Fruit fly (Drosophila melanogaster) whole organism, embryonic: Measurements from ENCODE around the gene CG13623.

Source experiments
- Ada2b ChIP-seq: fragments of 200-800 bp; sonication (Bioruptor generic); IDR thresholded peaks from 2 replicates; pipeline ENCODE4 v1.3.6; 2022; ENCODE audit warnings: missing biosample characterization, missing genetic modification characterization
- CG11247 ChIP-seq: fragments of 200-800 bp; sonication (Bioruptor generic); IDR thresholded peaks from 2 replicates; pipeline ENCODE4 v1.3.6; 2022; ENCODE audit warnings: missing biosample characterization, missing genetic modification characterization
- CG12219 ChIP-seq: fragments of 200-800 bp; sonication (Bioruptor generic); optimal IDR thresholded peaks from 3 replicates; lab custom pipeline; 2018; ENCODE audit warnings: missing biosample characterization, mild to moderate bottlenecking, missing genetic modification characterization
- CG13424 ChIP-seq: fragments of 200-800 bp; sonication (Bioruptor generic); optimal IDR thresholded peaks from 2 replicates; lab custom pipeline; 2019; ENCODE audit warnings: missing biosample characterization, mild to moderate bottlenecking, missing genetic modification characterization, moderate library complexity
- CG13624 ChIP-seq: fragments of 200-800 bp; sonication (Bioruptor generic); optimal IDR thresholded peaks from 2 replicates; lab custom pipeline; 2016; ENCODE audit warnings: missing biosample characterization, missing genetic modification characterization
- CG14014 ChIP-seq: fragments of 200-800 bp; sonication (Bioruptor generic); IDR thresholded peaks from 2 replicates; pipeline ENCODE4 v1.3.6; 2022; ENCODE audit warnings: missing biosample characterization, missing genetic modification characterization
- CG14710 ChIP-seq: fragments of 200-800 bp; sonication (Bioruptor generic); optimal IDR thresholded peaks from 3 replicates; lab custom pipeline; 2019; ENCODE audit warnings: missing biosample characterization, mild to moderate bottlenecking, missing genetic modification characterization, moderate library complexity
- CG17568 ChIP-seq: fragments of 200-800 bp; sonication (Bioruptor generic); optimal IDR thresholded peaks from 2 replicates; lab custom pipeline; 2018; ENCODE audit warnings: missing biosample characterization, mild to moderate bottlenecking, missing genetic modification characterization, moderate library complexity
- CG17829 ChIP-seq: fragments of 200-800 bp; optimal IDR thresholded peaks from 2 replicates; lab custom pipeline; 2019; ENCODE audit warnings: missing biosample characterization, mild to moderate bottlenecking, missing genetic modification characterization, moderate library complexity
- CG1792 ChIP-seq: fragments of 200-800 bp; sonication (Bioruptor generic); optimal IDR thresholded peaks from 2 replicates; lab custom pipeline; 2016; ENCODE audit warnings: missing biosample characterization, missing genetic modification characterization
- CG2129 ChIP-seq: fragments of 200-800 bp; sonication (Bioruptor generic); IDR thresholded peaks from 2 replicates; pipeline ENCODE4 v1.3.6; 2022; ENCODE audit warnings: missing biosample characterization, missing genetic modification characterization; ENCODE audit not compliant: partially characterized antibody
- CG2712 ChIP-seq: fragments of 200-800 bp; optimal IDR thresholded peaks from 3 replicates; lab custom pipeline; 2019; ENCODE audit warnings: missing biosample characterization, mild to moderate bottlenecking, missing genetic modification characterization, moderate library complexity
- CG30431 ChIP-seq: fragments of 200-800 bp; sonication (Bioruptor generic); optimal IDR thresholded peaks from 2 replicates; lab custom pipeline; 2017; ENCODE audit warnings: missing biosample characterization, missing genetic modification characterization
- CG31388 ChIP-seq: fragments of 200-800 bp; sonication (Bioruptor generic); optimal IDR thresholded peaks from 2 replicates; lab custom pipeline; 2016; ENCODE audit warnings: missing biosample characterization, missing genetic modification characterization
- CG33213 ChIP-seq: fragments of 200-800 bp; sonication (Bioruptor generic); optimal IDR thresholded peaks from 3 replicates; lab custom pipeline; 2016; ENCODE audit warnings: missing biosample characterization, missing genetic modification characterization
- CG33557 ChIP-seq: fragments of 200-800 bp; sonication (Bioruptor generic); optimal IDR thresholded peaks from 2 replicates; lab custom pipeline; 2019; ENCODE audit warnings: missing biosample characterization, mild to moderate bottlenecking, missing genetic modification characterization, moderate library complexity
- CG3726 ChIP-seq: fragments of 200-800 bp; sonication (Bioruptor generic); IDR thresholded peaks from 3 replicates; pipeline ENCODE4, ENCODE4 v1.3.6; 2022; ENCODE audit warnings: missing biosample characterization, missing genetic modification characterization
- CG6813 ChIP-seq: fragments of 200-800 bp; sonication (Bioruptor generic); optimal IDR thresholded peaks from 2 replicates; lab custom pipeline; 2017; ENCODE audit warnings: missing biosample characterization, missing genetic modification characterization, mild to moderate bottlenecking, moderate library complexity, missing genetic modification reagents
- CG6854 ChIP-seq: fragments of 200-800 bp; sonication (Bioruptor generic); optimal IDR thresholded peaks from 3 replicates; lab custom pipeline; 2017; ENCODE audit warnings: missing biosample characterization, mild to moderate bottlenecking, missing genetic modification characterization
- CG7372 ChIP-seq: fragments of 200-800 bp; sonication (Bioruptor generic); IDR thresholded peaks from 2 replicates; pipeline ENCODE4 v1.3.6; 2022; ENCODE audit warnings: missing biosample characterization, missing genetic modification characterization
- CG7786 ChIP-seq: fragments of 200-800 bp; sonication (Bioruptor generic); optimal IDR thresholded peaks from 2 replicates; lab custom pipeline; 2016; ENCODE audit warnings: missing biosample characterization, missing genetic modification characterization
- CG7963 ChIP-seq: fragments of 200-800 bp; sonication (Bioruptor generic); IDR thresholded peaks from 3 replicates; pipeline ENCODE4 v1.3.6; 2022; ENCODE audit warnings: missing biosample characterization, missing genetic modification characterization; ENCODE audit not compliant: partially characterized antibody
- CG8281 ChIP-seq: fragments of 200-800 bp; sonication (Bioruptor generic); optimal IDR thresholded peaks from 2 replicates; lab custom pipeline; 2018; ENCODE audit warnings: missing biosample characterization, mild to moderate bottlenecking, missing genetic modification characterization, moderate library complexity
- CG9727 ChIP-seq: fragments of 200-800 bp; sonication (Bioruptor generic); optimal IDR thresholded peaks from 3 replicates; lab custom pipeline; 2017; ENCODE audit warnings: missing biosample characterization, mild to moderate bottlenecking, missing genetic modification characterization
- CTCF ChIP-seq: fragments of 200-800 bp; sonication (Bioruptor generic); optimal IDR thresholded peaks from 2 replicates; lab custom pipeline; 2017; ENCODE audit warnings: missing biosample characterization, mild to moderate bottlenecking, missing genetic modification characterization, moderate library complexity
- Dll ChIP-seq: fragments of 200-800 bp; sonication (Bioruptor generic); IDR thresholded peaks from 4 replicates; pipeline ENCODE4 v1.3.6; 2022; ENCODE audit warnings: missing biosample characterization, missing genetic modification characterization; ENCODE audit not compliant: partially characterized antibody
- Gug ChIP-seq: fragments of 200-800 bp; sonication (Bioruptor generic); IDR thresholded peaks from 4 replicates; pipeline ENCODE4 v1.3.6; 2022; ENCODE audit warnings: missing biosample characterization, missing genetic modification characterization
- HLH54F ChIP-seq: fragments of 200-800 bp; sonication (Bioruptor generic); optimal IDR thresholded peaks from 3 replicates; lab custom pipeline; 2016; ENCODE audit warnings: missing biosample characterization, missing genetic modification characterization
- HLHmδ ChIP-seq: fragments of 200-800 bp; sonication (Bioruptor generic); optimal IDR thresholded peaks from 2 replicates; lab custom pipeline; 2018; ENCODE audit warnings: missing biosample characterization, mild to moderate bottlenecking, missing genetic modification characterization, moderate library complexity
- Neu2 ChIP-seq: fragments of 200-800 bp; sonication (Bioruptor generic); optimal IDR thresholded peaks from 3 replicates; lab custom pipeline; 2016; ENCODE audit warnings: missing biosample characterization, missing genetic modification characterization, borderline replicate concordance
- Oaz ChIP-seq: fragments of 200-800 bp; sonication (Bioruptor generic); IDR thresholded peaks from 2 replicates; pipeline ENCODE4 v1.3.6; 2022; ENCODE audit warnings: missing biosample characterization, missing genetic modification characterization
- Poxn ChIP-seq: fragments of 200-800 bp; sonication (Bioruptor generic); IDR thresholded peaks from 2 replicates; pipeline ENCODE4 v1.3.6; 2022; ENCODE audit warnings: missing biosample characterization, missing genetic modification characterization
- al ChIP-seq: fragments of 200-800 bp; sonication (Bioruptor generic); IDR thresholded peaks from 2 replicates; pipeline ENCODE4 v1.3.6; 2022; ENCODE audit warnings: missing biosample characterization, missing genetic modification characterization
- amos ChIP-seq: fragments of 200-800 bp; sonication (Bioruptor generic); IDR thresholded peaks from 2 replicates; pipeline ENCODE4 v1.3.6; 2022; ENCODE audit warnings: missing biosample characterization, missing genetic modification characterization; ENCODE audit not compliant: partially characterized antibody
- bbx ChIP-seq: fragments of 200-800 bp; sonication (Bioruptor generic); IDR thresholded peaks from 2 replicates; pipeline ENCODE4 v1.3.6; 2022; ENCODE audit warnings: missing biosample characterization, missing genetic modification characterization; ENCODE audit not compliant: partially characterized antibody
- dysf ChIP-seq: fragments of 200-800 bp; sonication (Bioruptor generic); IDR thresholded peaks from 3 replicates; pipeline ENCODE4 v1.3.6; 2022; ENCODE audit warnings: missing biosample characterization, missing genetic modification characterization
- emc ChIP-seq: fragments of 200-800 bp; sonication (Bioruptor generic); optimal IDR thresholded peaks from 2 replicates; lab custom pipeline; 2016; ENCODE audit warnings: missing biosample characterization, missing genetic modification characterization
- eyg ChIP-seq: fragments of 200-800 bp; sonication (Bioruptor generic); optimal IDR thresholded peaks from 3 replicates; lab custom pipeline; 2016; ENCODE audit warnings: missing biosample characterization, missing genetic modification characterization
- fd96Cb ChIP-seq: fragments of 200-800 bp; sonication (Bioruptor generic); optimal IDR thresholded peaks from 2 replicates; lab custom pipeline; 2018; ENCODE audit warnings: missing biosample characterization, mild to moderate bottlenecking, missing genetic modification characterization, moderate library complexity
- gsb-n ChIP-seq: fragments of 200-800 bp; sonication (Bioruptor generic); optimal IDR thresholded peaks from 3 replicates; lab custom pipeline; 2018; ENCODE audit warnings: missing biosample characterization, mild to moderate bottlenecking, missing genetic modification characterization
- hkb ChIP-seq, 2 experiments: fragments of 200-800 bp in 1 of 2; fragments of >200 bp in 1 of 2; sonication (Bioruptor generic) in 1 of 2; IDR thresholded peaks in 1 of 2; optimal IDR thresholded peaks in 1 of 2; 2 replicates each; pipeline versions ENCODE4 v1.3.6 to Lab custom; 2017 to 2022; ENCODE audit warnings: missing biosample characterization in 1 of 2, missing genetic modification characterization in 1 of 2
- inv ChIP-seq: fragments of 200-800 bp; sonication (Bioruptor generic); IDR thresholded peaks from 2 replicates; pipeline ENCODE4 v1.3.6; 2022; ENCODE audit warnings: missing biosample characterization, missing genetic modification characterization; ENCODE audit not compliant: partially characterized antibody
- jumu ChIP-seq: fragments of 200-800 bp; sonication (Bioruptor generic); optimal IDR thresholded peaks from 3 replicates; lab custom pipeline; 2016; ENCODE audit warnings: missing biosample characterization, missing genetic modification characterization
- run ChIP-seq: fragments of 200-800 bp; sonication (Bioruptor generic); optimal IDR thresholded peaks from 3 replicates; lab custom pipeline; 2018; ENCODE audit warnings: missing biosample characterization, mild to moderate bottlenecking, missing genetic modification characterization
- slbo ChIP-seq: fragments of 200-800 bp; sonication (Bioruptor generic); IDR thresholded peaks from 2 replicates; pipeline ENCODE4 v1.3.6; 2022; ENCODE audit warnings: missing biosample characterization, missing genetic modification characterization
- sob ChIP-seq: fragments of 200-800 bp; sonication (Bioruptor generic); IDR thresholded peaks from 2 replicates; pipeline ENCODE4 v1.3.6; 2022; ENCODE audit warnings: missing biosample characterization, missing genetic modification characterization
- tll ChIP-seq, 2 experiments: fragments of 200-800 bp in 1 of 2; fragments of >200 bp in 1 of 2; sonication (Bioruptor generic) in 1 of 2; optimal IDR thresholded peaks; 2 replicates each; lab custom pipeline; 2017 to 2019; ENCODE audit warnings: missing biosample characterization in 2 of 2, missing genetic modification characterization in 2 of 2, mild to moderate bottlenecking in 1 of 2, moderate library complexity in 1 of 2

CG13623 gene

dm6 chr3R:24544388-24544787 is 14.0 kb upstream of the CG13623 start, which contains the start of gene Esyt2 (continued):
- TF ChIP-seq hkb (optimal IDR thresholded peaks at IDR 0.05; lab: Kevin White, UChicago), result no peak
- TF ChIP-seq hkb (GFP tag; IDR thresholded peaks at IDR 0.05; lab: Robert Waterston, UW), result peak; percentile 81
- TF ChIP-seq CG11247 (GFP tag; lab: Robert Waterston, UW), result 0 out of 2 replicates have a peak, but pooled peaks have one; percentile 36
- no peak for TF ChIP-seq CG14710 (tag; lab: Kevin White, UChicago)
- TF ChIP-seq sob, result peak; percentile 37; the same call in 1 of the 2 replicates
- TF ChIP-seq Neu2 (GFP tag; lab: Kevin White, UChicago), result no peak
- TF ChIP-seq CG14014 (GFP tag; lab: Robert Waterston, UW), result peak; percentile 28; the same call in 1 of the 2 replicates

DNA sequence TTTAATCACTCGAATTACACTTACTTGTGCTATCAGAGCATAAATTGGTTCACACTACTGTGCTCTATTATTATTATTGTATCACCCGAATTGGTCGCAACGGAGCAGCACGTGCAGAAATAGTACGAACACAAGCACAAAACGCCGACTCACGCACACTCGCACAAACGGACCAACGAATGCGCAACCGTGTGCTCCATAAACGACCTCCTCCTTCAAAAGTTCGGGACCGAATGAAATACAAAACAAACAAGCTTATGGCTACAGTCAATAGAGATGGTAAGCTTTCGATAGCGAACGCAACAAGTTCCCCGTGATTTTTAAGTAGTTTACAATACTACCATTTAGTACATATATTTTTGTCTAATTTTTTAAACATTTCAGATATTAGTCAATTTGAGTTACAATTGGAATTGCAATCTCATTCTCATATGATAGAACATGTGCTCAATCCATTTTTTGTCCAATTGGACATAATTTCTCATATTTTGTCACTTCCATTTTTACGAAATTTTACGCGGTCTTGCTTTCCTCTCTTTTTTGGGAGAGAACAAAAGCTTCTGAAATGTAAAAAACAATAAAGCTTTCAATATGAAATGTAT is 13.4 kb upstream of the CG13623 start, which contains the start of gene Cftr:
TSS of gene Cftr (minus strand) at position 239 of the 602 bp plus-strand sequence.
- TF ChIP-seq jumu (GFP tag; lab: Kevin White, UChicago) (no peak), CG6813 (GFP tag; lab: Kevin White, UChicago) (peak; percentile 27), amos (peak; percentile 56; the same call in 1 of the 2 replicates), Poxn (GFP tag; lab: Robert Waterston, UW) (no peak), inv (peak; percentile 27; the same call in 1 of the 2 replicates), CG12219 (no peak), tll (GFP tag; optimal IDR thresholded peaks at IDR 0.05; lab: Kevin White, UChicago) (no peak), HLHmδ (peak; percentile 9), CG8281 (tag; lab: Kevin White, UChicago) (no peak), CG7786 (GFP tag; lab: Kevin White, UChicago) (peak; percentile 1), CG33213 (GFP tag; lab: Kevin White, UChicago) (peak; percentile 30), CG13424 (no peak), CG31388 (GFP tag; lab: Kevin White, UChicago) (no peak), al (GFP tag; lab: Robert Waterston, UW) (peak; percentile 18; the same call in 1 of the 2 replicates), Dll (GFP tag; lab: Robert Waterston, UW) (0 out of 4 replicates have a peak, but pooled peaks have one; percentile 30), CG9727 (GFP tag; lab: Kevin White, UChicago) (no peak), CG1792 (peak; percentile 57), CG17568 (GFP tag; lab: Kevin White, UChicago) (peak; percentile 40), slbo (GFP tag; lab: Robert Waterston, UW) (peak; percentile 73), emc (no peak), HLH54F (GFP tag; lab: Kevin White, UChicago) (peak; percentile 46), CG7963 (GFP tag; lab: Robert Waterston, UW) (no peak), CG7372 (GFP tag; lab: Robert Waterston, UW) (no peak), gsb-n (tag; lab: Kevin White, UChicago) (no peak), dysf (GFP tag; lab: Robert Waterston, UW) (peak; percentile 42; the same call in 1 of the 3 replicates), Gug (GFP tag; lab: Robert Waterston, UW) (no peak), Ada2b (GFP tag; lab: Robert Waterston, UW) (peak; percentile 49), CTCF (GFP tag; lab: Kevin White, UChicago) (peak; percentile 61), eyg (peak; percentile 22), run (tag; lab: Kevin White, UChicago) (no peak), CG30431 (GFP tag; lab: Kevin White, UChicago) (no peak), Oaz (GFP tag; lab: Robert Waterston, UW) (no peak), fd96Cb (tag; lab: Kevin White, UChicago) (no peak), CG13624 (GFP tag; lab: Kevin White, UChicago) (peak; percentile 94), CG2129 (no peak), CG33557 (GFP tag; lab: Kevin White, UChicago) (no peak), CG2712 (tag; lab: Kevin White, UChicago) (no peak), CG17829 (tag; lab: Kevin White, UChicago) (no peak), CG6854 (GFP tag; lab: Kevin White, UChicago) (peak; percentile 55), CG3726 (GFP tag; lab: Robert Waterston, UW) (peak; percentile 59; the same call in 1 of the 3 replicates), bbx (GFP tag; lab: Robert Waterston, UW) (peak; percentile 74; the same call in 1 of the 2 replicates)
